Fruit fly (Drosophila melanogaster): ENCODE results near the gene Rab1.

Rab1 gene

dm6 chr3R:21273427-21274038, 4.7 kb upstream of the Rab1 start, which contains the start of gene CG3308 (continued):
- TF ChIP-seq CG2875 (GFP tag; optimal IDR thresholded peaks at IDR 0.05) = no peak
- TF ChIP-seq CG6689 (GFP tag; IDR thresholded peaks at IDR 0.05) = no peak
- TF ChIP-seq CrebB (tag; optimal IDR thresholded peaks at IDR 0.05) = peak; percentile 7
- TF ChIP-seq ssp (GFP tag; IDR thresholded peaks at IDR 0.05) = 0 out of 2 replicates have a peak, but pooled peaks have one; percentile 14
- TF ChIP-seq lab (GFP tag; optimal IDR thresholded peaks at IDR 0.05) = peak; percentile 67

- TF ChIP-seq Dbx (GFP tag; IDR thresholded peaks at IDR 0.05) (no peak), sens-2 (GFP tag; IDR thresholded peaks at IDR 0.05) (no peak), pum (GFP tag; optimal IDR thresholded peaks at IDR 0.05) (no peak), trh (GFP tag; optimal IDR thresholded peaks at IDR 0.05) (no peak), Pdp1 (GFP tag; optimal IDR thresholded peaks at IDR 0.05) (no peak), CG5245 (GFP tag; optimal IDR thresholded peaks at IDR 0.05) (no peak), Spps (tag; optimal IDR thresholded peaks at IDR 0.05) (no peak), CG8281 (tag; optimal IDR thresholded peaks at IDR 0.05) (peak; percentile 32), CG43689 (GFP tag; IDR thresholded peaks at IDR 0.05) (no peak), emc (GFP tag; optimal IDR thresholded peaks at IDR 0.05) (no peak), CG18476 (GFP tag; optimal IDR thresholded peaks at IDR 0.05) (peak; percentile 1), Xrp1 (GFP tag; IDR thresholded peaks at IDR 0.05) (no peak), CG32532 (GFP tag; IDR thresholded peaks at IDR 0.05) (no peak), Poxn (GFP tag; IDR thresholded peaks at IDR 0.05) (no peak), chif (GFP tag; optimal IDR thresholded peaks at IDR 0.05) (no peak), Usf (GFP tag; optimal IDR thresholded peaks at IDR 0.05) (no peak), HLH54F (GFP tag; optimal IDR thresholded peaks at IDR 0.05) (no peak), Hr3 (GFP tag; optimal IDR thresholded peaks at IDR 0.05) (no peak), Oaz (GFP tag; IDR thresholded peaks at IDR 0.05) (no peak), gsb (GFP tag; IDR thresholded peaks at IDR 0.05) (no peak), gfzf (GFP tag; optimal IDR thresholded peaks at IDR 0.05) (no peak), CG13775 (GFP tag; optimal IDR thresholded peaks at IDR 0.05) (no peak), Stat92E (GFP tag; optimal IDR thresholded peaks at IDR 0.05) (no peak), CG14710 (tag; optimal IDR thresholded peaks at IDR 0.05) (no peak), mld (GFP tag; IDR thresholded peaks at IDR 0.05; ENCODE audit: partially characterized antibody) (no peak), tgo (GFP tag; IDR thresholded peaks at IDR 0.05) (no peak), pnt (GFP tag; optimal IDR thresholded peaks at IDR 0.05) (no peak), scrt (GFP tag; optimal IDR thresholded peaks at IDR 0.05) (no peak), CG6683 (GFP tag; optimal IDR thresholded peaks at IDR 0.05) (no peak), ase (GFP tag; IDR thresholded peaks at IDR 0.05) (no peak), wor (GFP tag; IDR thresholded peaks at IDR 0.05) (no peak), Doc3 (GFP tag; IDR thresholded peaks at IDR 0.05; ENCODE audit: partially characterized antibody) (no peak), dm (GFP tag; optimal IDR thresholded peaks at IDR 0.05) (no peak), pfk (GFP tag; optimal IDR thresholded peaks at IDR 0.05) (no peak), Hmx (GFP tag; optimal IDR thresholded peaks at IDR 0.05) (no peak), CG7987 (GFP tag; optimal IDR thresholded peaks at IDR 0.05) (peak; percentile 28), CG14667 (GFP tag; IDR thresholded peaks at IDR 0.05) (no peak), usp (GFP tag; optimal IDR thresholded peaks at IDR 0.05) (no peak), CG18764 (GFP tag; optimal IDR thresholded peaks at IDR 0.05) (peak; percentile 23), kah (GFP tag; optimal IDR thresholded peaks at IDR 0.05) (no peak), CG13296 (GFP tag; optimal IDR thresholded peaks at IDR 0.05) (peak; percentile 70), CG13287 (GFP tag; IDR thresholded peaks at IDR 0.05; ENCODE audit: partially characterized antibody) (no peak), dmrt99B (tag; optimal IDR thresholded peaks at IDR 0.05) (peak; percentile 22), chm (GFP tag; IDR thresholded peaks at IDR 0.05) (no peak)
These were observed 2.3 kb upstream of the Rab1 start for dm6 chr3R:21271208-21271607.

Measured in whole organism, embryonic.